Fruit fly (Drosophila melanogaster) whole organism, embryonic: ENCODE results near the gene CG42699.

Experiments used
- Ada2b ChIP-seq: fragments of 200-800 bp; sonication (Bioruptor generic); IDR thresholded peaks from 2 replicates; pipeline ENCODE4 v1.3.6; 2022; ENCODE audit warnings: missing biosample characterization, missing genetic modification characterization
- Antp ChIP-seq: fragments of 200-800 bp; sonication (Bioruptor generic); optimal IDR thresholded peaks from 3 replicates; lab custom pipeline; 2016; ENCODE audit warnings: missing biosample characterization, missing genetic modification characterization
- CG11085 ChIP-seq: fragments of 200-800 bp; sonication (Bioruptor generic); IDR thresholded peaks from 2 replicates; pipeline ENCODE4 v1.3.6; 2022; ENCODE audit warnings: missing biosample characterization, missing genetic modification characterization
- CG11247 ChIP-seq: fragments of 200-800 bp; sonication (Bioruptor generic); IDR thresholded peaks from 2 replicates; pipeline ENCODE4 v1.3.6; 2022; ENCODE audit warnings: missing biosample characterization, missing genetic modification characterization
- CG12071 ChIP-seq: fragments of 200-800 bp; sonication (Bioruptor generic); optimal IDR thresholded peaks from 3 replicates; lab custom pipeline; 2018; ENCODE audit warnings: missing biosample characterization, mild to moderate bottlenecking, missing genetic modification characterization
- CG12942 ChIP-seq: fragments of 200-800 bp; sonication (Bioruptor generic); optimal IDR thresholded peaks from 3 replicates; lab custom pipeline; 2016; ENCODE audit warnings: missing biosample characterization, missing genetic modification characterization
- CG13287 ChIP-seq: fragments of 200-800 bp; sonication (Bioruptor generic); IDR thresholded peaks from 2 replicates; pipeline ENCODE4 v1.3.6; 2022; ENCODE audit warnings: missing biosample characterization, missing genetic modification characterization; ENCODE audit not compliant: partially characterized antibody
- CG14441 ChIP-seq: fragments of 200-800 bp; sonication (Bioruptor generic); IDR thresholded peaks from 2 replicates; pipeline ENCODE4 v1.3.6; 2022; ENCODE audit warnings: missing biosample characterization, missing genetic modification characterization
- CG17361 ChIP-seq: fragments of 200-800 bp; sonication (Bioruptor generic); IDR thresholded peaks from 3 replicates; pipeline ENCODE4 v1.3.6; 2022; ENCODE audit warnings: missing biosample characterization, missing genetic modification characterization
- CG31224 ChIP-seq: fragments of 200-800 bp; sonication (Bioruptor generic); IDR thresholded peaks from 2 replicates; pipeline ENCODE4 v1.3.6; 2022; ENCODE audit warnings: missing biosample characterization, missing genetic modification characterization
- CG32532 ChIP-seq: fragments of 200-800 bp; sonication (Bioruptor generic); IDR thresholded peaks from 2 replicates; pipeline ENCODE4 v1.3.6; 2022; ENCODE audit warnings: missing biosample characterization, missing genetic modification characterization
- CG32772 ChIP-seq: fragments of 200-800 bp; sonication (Bioruptor generic); IDR thresholded peaks from 2 replicates; pipeline ENCODE4 v1.3.6; 2022; ENCODE audit warnings: missing biosample characterization, missing genetic modification characterization
- CG4282 ChIP-seq: fragments of 200-800 bp; sonication (Bioruptor generic); optimal IDR thresholded peaks from 2 replicates; lab custom pipeline; 2016; ENCODE audit warnings: missing biosample characterization, missing genetic modification characterization
- CG4404 ChIP-seq: fragments of 200-800 bp; sonication (Bioruptor generic); IDR thresholded peaks from 2 replicates; pipeline ENCODE4 v1.3.6; 2022; ENCODE audit warnings: missing biosample characterization, missing genetic modification characterization
- CG6272 ChIP-seq: fragments of 200-800 bp; sonication (Bioruptor generic); IDR thresholded peaks from 2 replicates; pipeline ENCODE4 v1.3.6; 2022; ENCODE audit warnings: missing biosample characterization, missing genetic modification characterization
- CG6689 ChIP-seq: fragments of 200-800 bp; sonication (Bioruptor generic); IDR thresholded peaks from 2 replicates; pipeline ENCODE4 v1.3.6; 2022; ENCODE audit warnings: missing biosample characterization, missing genetic modification characterization
- CG6813 ChIP-seq: fragments of 200-800 bp; sonication (Bioruptor generic); optimal IDR thresholded peaks from 2 replicates; lab custom pipeline; 2017; ENCODE audit warnings: missing biosample characterization, missing genetic modification characterization, mild to moderate bottlenecking, moderate library complexity, missing genetic modification reagents
- CG7357 ChIP-seq: fragments of 200-800 bp; sonication (Bioruptor generic); IDR thresholded peaks from 3 replicates; pipeline ENCODE4 v1.3.6; 2022; ENCODE audit warnings: missing biosample characterization, missing genetic modification characterization
- CG7839 ChIP-seq: fragments of 200-800 bp; sonication (Bioruptor generic); optimal IDR thresholded peaks from 3 replicates; lab custom pipeline; 2018; ENCODE audit warnings: missing biosample characterization, mild to moderate bottlenecking, missing genetic modification characterization, moderate library complexity
- CG8388 ChIP-seq: fragments of 200-800 bp; sonication (Bioruptor generic); optimal IDR thresholded peaks from 2 replicates; lab custom pipeline; 2019; ENCODE audit warnings: missing biosample characterization, mild to moderate bottlenecking, missing genetic modification characterization, moderate library complexity
- CG8765 ChIP-seq: fragments of 200-800 bp; sonication (Bioruptor generic); IDR thresholded peaks from 2 replicates; pipeline ENCODE4 v1.3.6; 2022; ENCODE audit warnings: missing biosample characterization, missing genetic modification characterization
- CG9215 ChIP-seq: fragments of 200-800 bp; sonication (Bioruptor generic); IDR thresholded peaks from 2 replicates; pipeline ENCODE4 v1.3.6; 2022; ENCODE audit warnings: missing biosample characterization, missing genetic modification characterization
- CrebB ChIP-seq: fragments of 200-800 bp; sonication (Bioruptor generic); optimal IDR thresholded peaks from 3 replicates; lab custom pipeline; 2018; ENCODE audit warnings: missing biosample characterization, mild to moderate bottlenecking, missing genetic modification characterization
- Deaf1 ChIP-seq: fragments of 200-800 bp; optimal IDR thresholded peaks from 3 replicates; lab custom pipeline; 2019; ENCODE audit warnings: missing biosample characterization, mild to moderate bottlenecking, missing genetic modification characterization, moderate library complexity
- Dek ChIP-seq: fragments of 200-800 bp; sonication (Bioruptor generic); optimal IDR thresholded peaks from 3 replicates; lab custom pipeline; 2019; ENCODE audit warnings: missing biosample characterization, mild to moderate bottlenecking, missing genetic modification characterization, moderate library complexity
- E2f1 ChIP-seq: fragments of 200-800 bp; sonication (Bioruptor generic); IDR thresholded peaks from 2 replicates; pipeline ENCODE4 v1.3.6; 2022; ENCODE audit warnings: missing biosample characterization, missing genetic modification characterization
- Ets65A ChIP-seq: fragments of 200-800 bp; sonication (Bioruptor generic); peaks from one replicate; lab custom pipeline; 2016; ENCODE audit warnings: missing biosample characterization, missing genetic modification characterization
- Ets97D ChIP-seq: fragments of 200-800 bp; sonication (Bioruptor generic); optimal IDR thresholded peaks from 3 replicates; lab custom pipeline; 2016; ENCODE audit warnings: missing biosample characterization, missing genetic modification characterization
- HHEX ChIP-seq: fragments of 200-800 bp; sonication (Bioruptor generic); optimal IDR thresholded peaks from 3 replicates; lab custom pipeline; 2017; ENCODE audit warnings: missing biosample characterization, mild to moderate bottlenecking, missing genetic modification characterization, missing genetic modification reagents
- Lim3 ChIP-seq: fragments of 200-800 bp; sonication (Bioruptor generic); IDR thresholded peaks from 2 replicates; pipeline ENCODE4 v1.3.6; 2022; ENCODE audit warnings: missing biosample characterization, missing genetic modification characterization
- MBD-R2 ChIP-seq: fragments of 200-800 bp; sonication (Bioruptor generic); IDR thresholded peaks from 2 replicates; pipeline ENCODE4 v1.3.6; 2022; ENCODE audit warnings: missing biosample characterization, missing genetic modification characterization
- Med ChIP-seq: fragments of 200-800 bp; sonication (Bioruptor generic); peaks from one replicate; lab custom pipeline; 2016; ENCODE audit warnings: missing biosample characterization, missing genetic modification characterization, mild to moderate bottlenecking, inconsistent platforms, moderate library complexity
- Mrtf ChIP-seq: fragments of 200-800 bp; sonication (Bioruptor generic); IDR thresholded peaks from 3 replicates; pipeline ENCODE4 v1.3.6; 2022; ENCODE audit warnings: missing biosample characterization, missing genetic modification characterization
- NfI ChIP-seq: fragments of 200-800 bp; sonication (Bioruptor generic); optimal IDR thresholded peaks from 3 replicates; lab custom pipeline; 2018; ENCODE audit warnings: missing biosample characterization, mild to moderate bottlenecking, missing genetic modification characterization, moderate library complexity
- Xrp1 ChIP-seq: fragments of 200-800 bp; sonication (Bioruptor generic); IDR thresholded peaks from 2 replicates; pipeline ENCODE4 v1.3.6; 2022; ENCODE audit warnings: missing biosample characterization, missing genetic modification characterization
- ab ChIP-seq: fragments of 200-800 bp; sonication (Bioruptor generic); optimal IDR thresholded peaks from 2 replicates; lab custom pipeline; 2016; ENCODE audit warnings: missing biosample characterization, missing genetic modification characterization
- al ChIP-seq: fragments of 200-800 bp; sonication (Bioruptor generic); IDR thresholded peaks from 2 replicates; pipeline ENCODE4 v1.3.6; 2022; ENCODE audit warnings: missing biosample characterization, missing genetic modification characterization
- ara ChIP-seq: fragments of 200-800 bp; sonication (Bioruptor generic); IDR thresholded peaks from 2 replicates; pipeline ENCODE4 v1.3.6; 2022; ENCODE audit warnings: missing biosample characterization, missing genetic modification characterization
- br ChIP-seq: fragments of >200 bp; optimal IDR thresholded peaks from 2 replicates; lab custom pipeline; 2017
- btn ChIP-seq: fragments of 200-800 bp; sonication (Bioruptor generic); optimal IDR thresholded peaks from 2 replicates; lab custom pipeline; 2016; ENCODE audit warnings: missing biosample characterization, missing genetic modification characterization
- dmrt99B ChIP-seq: fragments of 200-800 bp; sonication (Bioruptor generic); optimal IDR thresholded peaks from 2 replicates; lab custom pipeline; 2018; ENCODE audit warnings: missing biosample characterization, mild to moderate bottlenecking, missing genetic modification characterization, moderate library complexity
- dpn ChIP-seq, 2 experiments: fragments of 200-800 bp; sonication (Bioruptor generic); optimal IDR thresholded peaks; 3 replicates each; lab custom pipeline; 2016; ENCODE audit warnings: missing biosample characterization in 2 of 2, missing genetic modification characterization in 2 of 2
- en ChIP-seq: fragments of 200-800 bp; sonication (Bioruptor generic); optimal IDR thresholded peaks from 2 replicates; lab custom pipeline; 2016; ENCODE audit warnings: missing biosample characterization, missing genetic modification characterization
- ham ChIP-seq: fragments of 200-800 bp; sonication (Bioruptor generic); IDR thresholded peaks from 2 replicates; pipeline ENCODE4 v1.3.6; 2022; ENCODE audit warnings: missing biosample characterization, missing genetic modification characterization
- ind ChIP-seq: fragments of 200-800 bp; sonication (Bioruptor generic); optimal IDR thresholded peaks from 3 replicates; lab custom pipeline; 2016; ENCODE audit warnings: missing biosample characterization, missing genetic modification characterization
- mam ChIP-seq: fragments of 200-800 bp; sonication (Bioruptor generic); optimal IDR thresholded peaks from 3 replicates; lab custom pipeline; 2016; ENCODE audit warnings: missing biosample characterization, missing genetic modification characterization
- odd ChIP-seq: fragments of 200-800 bp; sonication (Bioruptor generic); optimal IDR thresholded peaks from 2 replicates; lab custom pipeline; 2017; ENCODE audit warnings: missing biosample characterization, mild to moderate bottlenecking, missing genetic modification characterization
- pnt ChIP-seq: fragments of 200-800 bp; sonication (Bioruptor generic); optimal IDR thresholded peaks from 3 replicates; lab custom pipeline; 2016; ENCODE audit warnings: missing biosample characterization, missing genetic modification characterization
- sisA ChIP-seq: fragments of 200-800 bp; sonication (Bioruptor generic); IDR thresholded peaks from 2 replicates; pipeline ENCODE4 v1.3.6; 2022; ENCODE audit warnings: missing biosample characterization, missing genetic modification characterization
- slbo ChIP-seq: fragments of 200-800 bp; sonication (Bioruptor generic); IDR thresholded peaks from 2 replicates; pipeline ENCODE4 v1.3.6; 2022; ENCODE audit warnings: missing biosample characterization, missing genetic modification characterization
- vfl ChIP-seq: fragments of 200-800 bp; sonication (Bioruptor generic); optimal IDR thresholded peaks from 2 replicates; lab custom pipeline; 2016; ENCODE audit warnings: missing biosample characterization, missing genetic modification characterization
- wor ChIP-seq: fragments of 200-800 bp; sonication (Bioruptor generic); IDR thresholded peaks from 2 replicates; pipeline ENCODE4 v1.3.6; 2022; ENCODE audit warnings: missing biosample characterization, missing genetic modification characterization
- zfh1 ChIP-seq: fragments of 200-800 bp; sonication (Bioruptor generic); IDR thresholded peaks from 3 replicates; pipeline ENCODE4 v1.3.6; 2022; ENCODE audit warnings: missing biosample characterization, missing genetic modification characterization

CG42699 gene

dm6 chrX:5737157-5737556, 27.2 kb upstream of the CG42699 start (continued):
- no peak for TF ChIP-seq CG8388
- TF ChIP-seq CG4404 (GFP tag; lab: Robert Waterston, UW): 0 out of 2 replicates have a peak, but pooled peaks have one; percentile 11
- TF ChIP-seq en (GFP tag; lab: Kevin White, UChicago): no peak
- peak; percentile 12 for TF ChIP-seq Ets65A
- 0 out of 2 replicates have a peak, but pooled peaks have one; percentile 11 for TF ChIP-seq Ada2b (GFP tag; lab: Robert Waterston, UW)
- no peak for TF ChIP-seq vfl (GFP tag; lab: Kevin White, UChicago)
- TF ChIP-seq CG8765 (GFP tag; lab: Robert Waterston, UW): no peak
- TF ChIP-seq CG12071: peak; percentile 4
- peak; percentile 61 for TF ChIP-seq slbo (GFP tag; lab: Robert Waterston, UW)
- peak; percentile 41 for TF ChIP-seq CG6813
- TF ChIP-seq CG11085 (GFP tag; lab: Robert Waterston, UW): 0 out of 2 replicates have a peak, but pooled peaks have one; percentile 42
- peak; percentile 12; the same call in 1 of the 2 replicates for TF ChIP-seq CG9215
- peak; percentile 50; the same call in 1 of the 3 replicates for TF ChIP-seq Mrtf (GFP tag; lab: Robert Waterston, UW)
- no peak for TF ChIP-seq al (GFP tag; lab: Robert Waterston, UW)
- no peak for TF ChIP-seq CG13287 (GFP tag; lab: Robert Waterston, UW)
- TF ChIP-seq Antp (GFP tag; lab: Kevin White, UChicago): peak; percentile 42
- no peak for TF ChIP-seq CG7357 (GFP tag; lab: Robert Waterston, UW)
- TF ChIP-seq zfh1 (GFP tag; lab: Robert Waterston, UW): peak; percentile 50; the same call in 2 of the 3 replicates
- peak; percentile 50 for TF ChIP-seq CG32532 (GFP tag; lab: Robert Waterston, UW)
- TF ChIP-seq Dek (tag; lab: Kevin White, UChicago): no peak
- 0 out of 2 replicates have a peak, but pooled peaks have one; percentile 38 for TF ChIP-seq CG11247 (GFP tag; lab: Robert Waterston, UW)
- peak; percentile 47 for TF ChIP-seq CG6689 (GFP tag; lab: Robert Waterston, UW)
- peak; percentile 81 for TF ChIP-seq Med (GFP tag; lab: Kevin White, UChicago)
- no peak for TF ChIP-seq Ets97D
- no peak for TF ChIP-seq ab
- no peak for TF ChIP-seq Lim3
- no peak for TF ChIP-seq pnt (GFP tag; lab: Kevin White, UChicago)
- TF ChIP-seq Xrp1 (GFP tag; lab: Robert Waterston, UW): peak; percentile 51; the same call in 1 of the 2 replicates
- no peak for TF ChIP-seq NfI (GFP tag; lab: Kevin White, UChicago)
- TF ChIP-seq Deaf1: peak; percentile 20
- TF ChIP-seq dmrt99B (tag; lab: Kevin White, UChicago): peak; percentile 6
- TF ChIP-seq CrebB: no peak
- TF ChIP-seq sisA: peak; percentile 32; the same call in 1 of the 2 replicates
- TF ChIP-seq ind (GFP tag; lab: Kevin White, UChicago): peak; percentile 50
- no peak for TF ChIP-seq CG31224 (GFP tag; lab: Robert Waterston, UW)
- no peak for TF ChIP-seq odd
- peak; percentile 8 for TF ChIP-seq CG12942 (GFP tag; lab: Kevin White, UChicago)
- no peak for TF ChIP-seq ham
- TF ChIP-seq HHEX: peak; percentile 45
- TF ChIP-seq wor (GFP tag; lab: Robert Waterston, UW): no peak
- peak; percentile 47; the same call in 1 of the 2 replicates for TF ChIP-seq ara (GFP tag; lab: Robert Waterston, UW)
- peak; percentile 38; the same call in 1 of the 2 replicates for TF ChIP-seq CG6272 (GFP tag; lab: Robert Waterston, UW)
- TF ChIP-seq CG4282 (GFP tag; lab: Kevin White, UChicago): no peak
- no peak for TF ChIP-seq CG17361
- 0 out of 2 replicates have a peak, but pooled peaks have one; percentile 35 for TF ChIP-seq CG32772 (GFP tag; lab: Robert Waterston, UW)
- TF ChIP-seq br: no peak
- TF ChIP-seq CG14441 (GFP tag; lab: Robert Waterston, UW): peak; percentile 61
- TF ChIP-seq E2f1 (GFP tag; lab: Robert Waterston, UW): peak; percentile 17; the same call in 1 of the 2 replicates
- no peak for TF ChIP-seq btn (GFP tag; lab: Kevin White, UChicago)
- TF ChIP-seq CG7839 (tag; lab: Kevin White, UChicago): peak; percentile 29
- peak; percentile 8 for TF ChIP-seq mam
- TF ChIP-seq dpn (GFP tag; optimal IDR thresholded peaks at IDR 0.05; lab: Kevin White, UChicago): peak in 1 of 2 experiments; percentile 10
- 0 out of 2 replicates have a peak, but pooled peaks have one; percentile 35 for TF ChIP-seq MBD-R2 (GFP tag; lab: Robert Waterston, UW)
